Fruit fly (Drosophila melanogaster) whole organism, embryonic: ENCODE data around the gene CG8326.

Source experiments
- Abd-B ChIP-seq: fragments of 200-800 bp; sonication (Bioruptor generic); optimal IDR thresholded peaks from 2 replicates; lab custom pipeline; 2018; ENCODE audit warnings: missing biosample characterization, mild to moderate bottlenecking, missing genetic modification characterization, moderate library complexity
- Aef1 ChIP-seq: fragments of 200-800 bp; sonication (Bioruptor generic); IDR thresholded peaks from 3 replicates; pipeline ENCODE4 v1.3.6; 2022; ENCODE audit warnings: missing biosample characterization, missing genetic modification characterization
- BEAF-32 ChIP-seq: fragments of 200-800 bp; sonication (Bioruptor generic); optimal IDR thresholded peaks from 3 replicates; lab custom pipeline; 2017; ENCODE audit warnings: missing biosample characterization, missing genetic modification characterization, mild to moderate bottlenecking, moderate library complexity, missing genetic modification reagents
- BtbVII ChIP-seq: fragments of 200-800 bp; sonication (Bioruptor generic); optimal IDR thresholded peaks from 3 replicates; lab custom pipeline; 2017; ENCODE audit warnings: missing biosample characterization, mild to moderate bottlenecking, missing genetic modification characterization
- CG10209 ChIP-seq: fragments of 200-800 bp; sonication (Bioruptor generic); optimal IDR thresholded peaks from 3 replicates; lab custom pipeline; 2017; ENCODE audit warnings: missing biosample characterization, mild to moderate bottlenecking, missing genetic modification characterization, missing genetic modification reagents
- CG1024 ChIP-seq: fragments of 200-800 bp; sonication (Bioruptor generic); IDR thresholded peaks from 2 replicates; pipeline ENCODE4 v1.3.6; 2022; ENCODE audit warnings: missing biosample characterization, missing genetic modification characterization
- CG10274 ChIP-seq: fragments of 200-800 bp; sonication (Bioruptor generic); optimal IDR thresholded peaks from 3 replicates; lab custom pipeline; 2017; ENCODE audit warnings: missing biosample characterization, mild to moderate bottlenecking, missing genetic modification characterization
- CG10366 ChIP-seq: fragments of 200-800 bp; sonication (Bioruptor generic); IDR thresholded peaks from 2 replicates; pipeline ENCODE4 v1.3.6; 2022; ENCODE audit warnings: missing biosample characterization, missing genetic modification characterization
- CG10959 ChIP-seq: fragments of 200-800 bp; sonication (Bioruptor generic); IDR thresholded peaks from 2 replicates; pipeline ENCODE4 v1.3.6; 2022; ENCODE audit warnings: missing biosample characterization, missing genetic modification characterization
- CG12942 ChIP-seq: fragments of 200-800 bp; sonication (Bioruptor generic); optimal IDR thresholded peaks from 3 replicates; lab custom pipeline; 2016; ENCODE audit warnings: missing biosample characterization, missing genetic modification characterization
- CG14965 ChIP-seq: fragments of 200-800 bp; sonication (Bioruptor generic); optimal IDR thresholded peaks from 2 replicates; lab custom pipeline; 2016; ENCODE audit warnings: missing biosample characterization, missing genetic modification characterization, borderline replicate concordance
- CG31365 ChIP-seq: fragments of 200-800 bp; sonication (Bioruptor generic); optimal IDR thresholded peaks from 2 replicates; lab custom pipeline; 2018; ENCODE audit warnings: missing biosample characterization, mild to moderate bottlenecking, missing genetic modification characterization
- CG4707 ChIP-seq: fragments of 200-800 bp; sonication (Bioruptor generic); optimal IDR thresholded peaks from 2 replicates; lab custom pipeline; 2018; ENCODE audit warnings: missing biosample characterization, mild to moderate bottlenecking, missing genetic modification characterization, moderate library complexity
- CG6791 ChIP-seq: fragments of 200-800 bp; sonication (Bioruptor generic); IDR thresholded peaks from 3 replicates; pipeline ENCODE4 v1.3.6; 2022; ENCODE audit warnings: missing biosample characterization, missing genetic modification characterization; ENCODE audit not compliant: partially characterized antibody
- CG7357 ChIP-seq: fragments of 200-800 bp; sonication (Bioruptor generic); IDR thresholded peaks from 3 replicates; pipeline ENCODE4 v1.3.6; 2022; ENCODE audit warnings: missing biosample characterization, missing genetic modification characterization
- CG7372 ChIP-seq: fragments of 200-800 bp; sonication (Bioruptor generic); IDR thresholded peaks from 2 replicates; pipeline ENCODE4 v1.3.6; 2022; ENCODE audit warnings: missing biosample characterization, missing genetic modification characterization
- CG7839 ChIP-seq: fragments of 200-800 bp; sonication (Bioruptor generic); optimal IDR thresholded peaks from 3 replicates; lab custom pipeline; 2018; ENCODE audit warnings: missing biosample characterization, mild to moderate bottlenecking, missing genetic modification characterization, moderate library complexity
- CG8089 ChIP-seq: fragments of 200-800 bp; sonication (Bioruptor generic); optimal IDR thresholded peaks from 3 replicates; lab custom pipeline; 2016; ENCODE audit warnings: missing biosample characterization, missing genetic modification characterization
- CG8281 ChIP-seq: fragments of 200-800 bp; sonication (Bioruptor generic); optimal IDR thresholded peaks from 2 replicates; lab custom pipeline; 2018; ENCODE audit warnings: missing biosample characterization, mild to moderate bottlenecking, missing genetic modification characterization, moderate library complexity
- CG8290 ChIP-seq, 3 experiments: fragments of 200-800 bp; sonication (Bioruptor generic); optimal IDR thresholded peaks; 2 replicates each; lab custom pipeline; 2016 to 2019; ENCODE audit warnings: missing biosample characterization in 3 of 3, missing genetic modification characterization in 3 of 3, mild to moderate bottlenecking in 2 of 3, moderate library complexity in 1 of 3
- CG9727 ChIP-seq: fragments of 200-800 bp; sonication (Bioruptor generic); optimal IDR thresholded peaks from 3 replicates; lab custom pipeline; 2017; ENCODE audit warnings: missing biosample characterization, mild to moderate bottlenecking, missing genetic modification characterization
- CoRest ChIP-seq: fragments of 200-800 bp; sonication (Bioruptor generic); optimal IDR thresholded peaks from 3 replicates; lab custom pipeline; 2018; ENCODE audit warnings: missing biosample characterization, mild to moderate bottlenecking, missing genetic modification characterization, moderate library complexity
- Doc3 ChIP-seq: fragments of 200-800 bp; sonication (Bioruptor generic); IDR thresholded peaks from 3 replicates; pipeline ENCODE4 v1.3.6; 2022; ENCODE audit warnings: missing biosample characterization, missing genetic modification characterization; ENCODE audit not compliant: partially characterized antibody
- Drgx ChIP-seq: fragments of 200-800 bp; sonication (Bioruptor generic); IDR thresholded peaks from 2 replicates; pipeline ENCODE4 v1.3.6; 2022; ENCODE audit warnings: missing biosample characterization, missing genetic modification characterization
- E2f2 ChIP-seq: fragments of 200-800 bp; sonication (Bioruptor generic); IDR thresholded peaks from 2 replicates; pipeline ENCODE4 v1.3.6; 2022; ENCODE audit warnings: missing biosample characterization, missing genetic modification characterization
- ERR ChIP-seq: fragments of 200-800 bp; sonication (Bioruptor generic); optimal IDR thresholded peaks from 2 replicates; lab custom pipeline; 2016; ENCODE audit warnings: missing biosample characterization, missing genetic modification characterization
- Elba2 ChIP-seq: fragments of 200-800 bp; sonication (Bioruptor generic); optimal IDR thresholded peaks from 3 replicates; lab custom pipeline; 2016; ENCODE audit warnings: missing biosample characterization, missing genetic modification characterization
- Ets65A ChIP-seq: fragments of 200-800 bp; sonication (Bioruptor generic); peaks from one replicate; lab custom pipeline; 2016; ENCODE audit warnings: missing biosample characterization, missing genetic modification characterization
- HLH3B ChIP-seq: fragments of 200-800 bp; sonication (Bioruptor generic); IDR thresholded peaks from 2 replicates; pipeline ENCODE4 v1.3.6; 2022; ENCODE audit warnings: missing biosample characterization, missing genetic modification characterization
- HLH4C ChIP-seq: fragments of 200-800 bp; sonication (Bioruptor generic); IDR thresholded peaks from 3 replicates; pipeline ENCODE4 v1.3.6; 2022; ENCODE audit warnings: missing biosample characterization, missing genetic modification characterization; ENCODE audit not compliant: partially characterized antibody
- HmgD ChIP-seq: fragments of 200-800 bp; sonication (Bioruptor generic); optimal IDR thresholded peaks from 3 replicates; lab custom pipeline; 2016; ENCODE audit warnings: missing biosample characterization, missing genetic modification characterization
- Hmr ChIP-seq: fragments of 200-800 bp; sonication (Bioruptor generic); optimal IDR thresholded peaks from 3 replicates; lab custom pipeline; 2017; ENCODE audit warnings: mild to moderate bottlenecking, missing biosample characterization, missing genetic modification reagents, missing genetic modification characterization
- Mes4 ChIP-seq: fragments of 200-800 bp; sonication (Bioruptor generic); optimal IDR thresholded peaks from 2 replicates; lab custom pipeline; 2016; ENCODE audit warnings: missing biosample characterization, missing genetic modification characterization
- amos ChIP-seq: fragments of 200-800 bp; sonication (Bioruptor generic); IDR thresholded peaks from 2 replicates; pipeline ENCODE4 v1.3.6; 2022; ENCODE audit warnings: missing biosample characterization, missing genetic modification characterization; ENCODE audit not compliant: partially characterized antibody
- ato ChIP-seq: fragments of 200-800 bp; sonication (Bioruptor generic); IDR thresholded peaks from 2 replicates; pipeline ENCODE4 v1.3.6; 2022; ENCODE audit warnings: missing biosample characterization, missing genetic modification characterization; ENCODE audit not compliant: partially characterized antibody
- az2 ChIP-seq: fragments of 200-800 bp; sonication (Bioruptor generic); optimal IDR thresholded peaks from 3 replicates; lab custom pipeline; 2016; ENCODE audit warnings: missing biosample characterization, missing genetic modification characterization
- bowl ChIP-seq: fragments of 200-800 bp; sonication (Bioruptor generic); IDR thresholded peaks from 2 replicates; pipeline ENCODE4 v1.3.6; 2022; ENCODE audit warnings: missing biosample characterization, missing genetic modification characterization
- btn ChIP-seq: fragments of 200-800 bp; sonication (Bioruptor generic); optimal IDR thresholded peaks from 2 replicates; lab custom pipeline; 2016; ENCODE audit warnings: missing biosample characterization, missing genetic modification characterization
- cg ChIP-seq: fragments of 200-800 bp; sonication (Bioruptor generic); optimal IDR thresholded peaks from 3 replicates; lab custom pipeline; 2019; ENCODE audit warnings: missing biosample characterization, mild to moderate bottlenecking, missing genetic modification characterization, moderate library complexity
- dmrt11E ChIP-seq: fragments of 200-800 bp; sonication (Bioruptor generic); optimal IDR thresholded peaks from 3 replicates; lab custom pipeline; 2018; ENCODE audit warnings: missing biosample characterization, mild to moderate bottlenecking, missing genetic modification characterization, moderate library complexity
- eve ChIP-seq, 2 experiments: fragments of >200 bp; optimal IDR thresholded peaks; 2 replicates each; lab custom pipeline; 2017; ENCODE audit warnings: missing biosample characterization in 2 of 2, missing genetic modification characterization in 2 of 2
- hbn ChIP-seq: fragments of 200-800 bp; sonication (Bioruptor generic); IDR thresholded peaks from 2 replicates; pipeline ENCODE4 v1.3.6; 2022; ENCODE audit warnings: missing biosample characterization, missing genetic modification characterization; ENCODE audit not compliant: partially characterized antibody
- jigr1 ChIP-seq: fragments of 200-800 bp; sonication (Bioruptor generic); IDR thresholded peaks from 3 replicates; pipeline ENCODE4 v1.3.6; 2022; ENCODE audit warnings: missing biosample characterization, missing genetic modification characterization
- pb ChIP-seq: fragments of 200-800 bp; sonication (Bioruptor generic); optimal IDR thresholded peaks from 3 replicates; lab custom pipeline; 2016; ENCODE audit warnings: missing biosample characterization, missing genetic modification characterization
- row ChIP-seq: fragments of 200-800 bp; sonication (Bioruptor generic); IDR thresholded peaks from 3 replicates; pipeline ENCODE4 v1.3.6; 2022; ENCODE audit warnings: missing biosample characterization, missing genetic modification characterization
- salm ChIP-seq: fragments of 200-800 bp; sonication (Bioruptor generic); optimal IDR thresholded peaks from 2 replicates; lab custom pipeline; 2018; ENCODE audit warnings: missing biosample characterization, mild to moderate bottlenecking, missing genetic modification characterization
- sens ChIP-seq: fragments of 200-800 bp; sonication (Bioruptor generic); peaks from one replicate; lab custom pipeline; 2016; ENCODE audit warnings: missing biosample characterization, missing genetic modification characterization
- sug ChIP-seq: fragments of 200-800 bp; optimal IDR thresholded peaks from 2 replicates; lab custom pipeline; 2019; ENCODE audit warnings: missing biosample characterization, mild to moderate bottlenecking, missing genetic modification characterization, moderate library complexity
- twi ChIP-seq: fragments of 200-800 bp; optimal IDR thresholded peaks from 2 replicates; lab custom pipeline; 2019; ENCODE audit warnings: missing biosample characterization, mild to moderate bottlenecking, missing genetic modification characterization, moderate library complexity
- vvl ChIP-seq: fragments of 200-800 bp; sonication (Bioruptor generic); IDR thresholded peaks from 2 replicates; pipeline ENCODE4 v1.3.6; 2022; ENCODE audit warnings: missing biosample characterization, missing genetic modification characterization
- zfh1 ChIP-seq: fragments of 200-800 bp; sonication (Bioruptor generic); IDR thresholded peaks from 3 replicates; pipeline ENCODE4 v1.3.6; 2022; ENCODE audit warnings: missing biosample characterization, missing genetic modification characterization

Gene CG8326

DNA sequence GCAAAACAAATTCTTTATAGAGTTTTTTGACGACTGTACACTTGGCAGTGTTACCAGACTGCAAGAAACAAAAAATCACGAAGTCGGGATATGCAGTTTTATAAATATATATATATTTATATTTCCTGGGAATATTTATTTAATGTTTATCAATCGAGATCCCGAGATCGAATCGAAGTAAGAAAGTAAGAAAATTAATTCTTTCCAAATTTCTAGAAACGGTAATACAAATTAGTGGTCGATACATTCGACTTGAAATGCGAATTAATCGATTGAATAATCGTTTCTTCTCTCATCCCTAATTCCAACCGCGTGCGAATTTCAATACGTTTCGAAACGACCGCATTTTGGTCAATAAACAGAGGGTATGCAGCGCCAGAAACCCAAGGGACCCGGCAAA is 6.7 kb upstream of the CG8326 start, which contains the start of the genes CG8289 and CG5800 (continued):
- TF ChIP-seq cg (GFP tag; lab: Kevin White, UChicago) (no peak), btn (GFP tag; lab: Kevin White, UChicago) (no peak), Doc3 (GFP tag; lab: Robert Waterston, UW) (peak; percentile 61), CG31365 (tag; lab: Kevin White, UChicago) (no peak), amos (GFP tag; lab: Robert Waterston, UW) (peak; percentile 68), CG10366 (GFP tag; lab: Robert Waterston, UW) (no peak), dmrt11E (tag; lab: Kevin White, UChicago) (no peak), CG7372 (no peak), eve (GFP tag; optimal IDR thresholded peaks at IDR 0.05; lab: Kevin White, UChicago) (no peak), BtbVII (no peak), Abd-B (GFP tag; lab: Kevin White, UChicago) (no peak), CG8290 (GFP tag; optimal IDR thresholded peaks at IDR 0.05; lab: Kevin White, UChicago) (no peak), CG8290 (tag; optimal IDR thresholded peaks at IDR 0.05; lab: Kevin White, UChicago) (no peak), CG7357 (GFP tag; lab: Robert Waterston, UW) (no peak), CG12942 (no peak), Mes4 (GFP tag; lab: Kevin White, UChicago) (no peak), Ets65A (GFP tag; lab: Kevin White, UChicago) (no peak), Aef1 (no peak), CG9727 (GFP tag; lab: Kevin White, UChicago) (no peak), pb (GFP tag; lab: Kevin White, UChicago) (no peak), HmgD (GFP tag; lab: Kevin White, UChicago) (no peak), CG1024 (GFP tag; lab: Robert Waterston, UW) (no peak), CG10959 (GFP tag; lab: Robert Waterston, UW) (no peak), CG8089 (GFP tag; lab: Kevin White, UChicago) (no peak), CG8281 (tag; lab: Kevin White, UChicago) (no peak), zfh1 (GFP tag; lab: Robert Waterston, UW) (no peak), HLH4C (GFP tag; lab: Robert Waterston, UW) (peak; percentile 37; the same call in 1 of the 3 replicates), ERR (GFP tag; lab: Kevin White, UChicago) (no peak), CG4707 (GFP tag; lab: Kevin White, UChicago) (no peak), sug (tag; lab: Kevin White, UChicago) (no peak), Elba2 (GFP tag; lab: Kevin White, UChicago) (peak; percentile 47), E2f2 (peak; percentile 58), CG7839 (tag; lab: Kevin White, UChicago) (no peak), salm (no peak), CG10274 (GFP tag; lab: Kevin White, UChicago) (no peak), Drgx (GFP tag; lab: Robert Waterston, UW) (no peak), vvl (GFP tag; lab: Robert Waterston, UW) (no peak), BEAF-32 (GFP tag; lab: Kevin White, UChicago) (peak; percentile 71), az2 (GFP tag; lab: Kevin White, UChicago) (no peak), bowl (GFP tag; lab: Robert Waterston, UW) (no peak), hbn (GFP tag; lab: Robert Waterston, UW) (peak; percentile 41; the same call in 1 of the 2 replicates), CG6791 (GFP tag; lab: Robert Waterston, UW) (peak; percentile 49; the same call in 1 of the 3 replicates), row (peak; percentile 68), CoRest (no peak), Hmr (no peak), HLH3B (GFP tag; lab: Robert Waterston, UW) (no peak), ato (GFP tag; lab: Robert Waterston, UW) (no peak), sens (peak; percentile 9), jigr1 (GFP tag; lab: Robert Waterston, UW) (no peak), CG14965 (GFP tag; lab: Kevin White, UChicago) (no peak), twi (tag; lab: Kevin White, UChicago) (no peak), CG10209 (GFP tag; lab: Kevin White, UChicago) (no peak)
